Fruit fly (Drosophila melanogaster): ENCODE data around the gene alphaTub84B.

Gene alphaTub84B

dm6 chr3R:7054286-7054685, 32.1 kb upstream of the alphaTub84B start, which contains the start of gene CG1979:
Gene CG1979, plus strand, starts transcription at chr3R:7054586.
- TF ChIP-seq CG9948 (tag; optimal IDR thresholded peaks at IDR 0.05) (no peak), EcR (GFP tag; optimal IDR thresholded peaks at IDR 0.05) (no peak), gl (tag; optimal IDR thresholded peaks at IDR 0.05) (no peak), CG10348 (GFP tag; IDR thresholded peaks at IDR 0.05) (no peak), Pif1A (GFP tag; optimal IDR thresholded peaks at IDR 0.05) (no peak), CG4496 (GFP tag; IDR thresholded peaks at IDR 0.05) (no peak), CG12605 (GFP tag; IDR thresholded peaks at IDR 0.05) (no peak), CG34367 (tag; optimal IDR thresholded peaks at IDR 0.05) (no peak), Snoo (tag; optimal IDR thresholded peaks at IDR 0.05) (no peak), CG13204 (GFP tag; optimal IDR thresholded peaks at IDR 0.05) (no peak), CG14655 (GFP tag; optimal IDR thresholded peaks at IDR 0.05) (no peak), fd96Ca (GFP tag; IDR thresholded peaks at IDR 0.05) (no peak), Ets98B (GFP tag; IDR thresholded peaks at IDR 0.05) (no peak), Pif1B (GFP tag; optimal IDR thresholded peaks at IDR 0.05) (no peak), rn (GFP tag; IDR thresholded peaks at IDR 0.05) (no peak), CG8301 (tag; optimal IDR thresholded peaks at IDR 0.05) (no peak), CG15710 (tag; optimal IDR thresholded peaks at IDR 0.05) (no peak), CG17806 (tag; optimal IDR thresholded peaks at IDR 0.05) (no peak), CG8159 (tag; optimal IDR thresholded peaks at IDR 0.05) (no peak)

dm6 chr3R:7058017-7058416, 28.4 kb upstream of the alphaTub84B start:
- TF ChIP-seq Snoo (tag; optimal IDR thresholded peaks at IDR 0.05) (no peak), CG8301 (tag; optimal IDR thresholded peaks at IDR 0.05) (no peak), Pif1A (GFP tag; optimal IDR thresholded peaks at IDR 0.05) (no peak), CG8159 (tag; optimal IDR thresholded peaks at IDR 0.05) (no peak), EcR (GFP tag; optimal IDR thresholded peaks at IDR 0.05) (no peak), CG12605 (GFP tag; IDR thresholded peaks at IDR 0.05) (no peak)

- TF ChIP-seq CG8301 (tag; optimal IDR thresholded peaks at IDR 0.05) = no peak
- TF ChIP-seq CG34367 (tag; optimal IDR thresholded peaks at IDR 0.05) = no peak
- TF ChIP-seq CG10348 (GFP tag; IDR thresholded peaks at IDR 0.05) = no peak
- no peak for TF ChIP-seq gl (tag; optimal IDR thresholded peaks at IDR 0.05)
These were observed 27.4 kb upstream of the alphaTub84B start, which contains the start of gene dj for dm6 chr3R:7059015-7059414. Gene dj, plus strand, starts transcription at chr3R:7059315.

- no peak for TF ChIP-seq Pif1B (GFP tag; optimal IDR thresholded peaks at IDR 0.05)
- TF ChIP-seq gl (tag; optimal IDR thresholded peaks at IDR 0.05) = no peak
These were observed 25.9 kb upstream of the alphaTub84B start, which contains the start of gene djl for dm6 chr3R:7060467-7060866. Gene djl, plus strand, starts transcription at chr3R:7060767.

dm6 chr3R:7061875-7062274, 24.5 kb upstream of the alphaTub84B start, which contains the start of gene Mst84B:
Gene Mst84B, plus strand, starts transcription at chr3R:7062175.
- TF ChIP-seq CG17806 (tag; optimal IDR thresholded peaks at IDR 0.05) (no peak), CG9948 (tag; optimal IDR thresholded peaks at IDR 0.05) (no peak), CG8301 (tag; optimal IDR thresholded peaks at IDR 0.05) (no peak), fd96Ca (GFP tag; IDR thresholded peaks at IDR 0.05) (no peak), EcR (GFP tag; optimal IDR thresholded peaks at IDR 0.05) (no peak), CG13204 (GFP tag; optimal IDR thresholded peaks at IDR 0.05) (no peak), D1 (tag; optimal IDR thresholded peaks at IDR 0.05) (no peak), CG34367 (tag; optimal IDR thresholded peaks at IDR 0.05) (no peak), CG14655 (GFP tag; optimal IDR thresholded peaks at IDR 0.05) (no peak), CG8159 (tag; optimal IDR thresholded peaks at IDR 0.05) (no peak), gl (tag; optimal IDR thresholded peaks at IDR 0.05) (no peak), rn (GFP tag; IDR thresholded peaks at IDR 0.05) (no peak), Snoo (tag; optimal IDR thresholded peaks at IDR 0.05) (no peak), Pif1B (GFP tag; optimal IDR thresholded peaks at IDR 0.05) (no peak), CG32121 (GFP tag; IDR thresholded peaks at IDR 0.05) (no peak), CG15710 (tag; optimal IDR thresholded peaks at IDR 0.05) (no peak), CG12605 (GFP tag; IDR thresholded peaks at IDR 0.05) (no peak), Pif1A (GFP tag; optimal IDR thresholded peaks at IDR 0.05) (no peak), CG10348 (GFP tag; IDR thresholded peaks at IDR 0.05) (no peak), Ets98B (GFP tag; IDR thresholded peaks at IDR 0.05) (no peak)

dm6 chr3R:7066267-7066666, 20.1 kb upstream of the alphaTub84B start:
- TF ChIP-seq CG17806 (tag; optimal IDR thresholded peaks at IDR 0.05) (no peak), EcR (GFP tag; optimal IDR thresholded peaks at IDR 0.05) (peak; percentile 60)

dm6 chr3R:7067092-7067491, 19.3 kb upstream of the alphaTub84B start, which contains the start of the genes CG1105 and CG1965:
Gene CG1105, minus strand, starts transcription at chr3R:7067136.
Gene CG1965, plus strand, starts transcription at chr3R:7067401.
- TF ChIP-seq CG8301 (tag; optimal IDR thresholded peaks at IDR 0.05) (no peak), rn (GFP tag; IDR thresholded peaks at IDR 0.05) (peak; percentile 88), Snoo (tag; optimal IDR thresholded peaks at IDR 0.05) (peak; percentile 75), EcR (GFP tag; optimal IDR thresholded peaks at IDR 0.05) (peak; percentile 15), CG34367 (tag; optimal IDR thresholded peaks at IDR 0.05) (peak; percentile 68), CG4496 (GFP tag; IDR thresholded peaks at IDR 0.05) (peak; percentile 89), Pif1A (GFP tag; optimal IDR thresholded peaks at IDR 0.05) (peak; percentile 87), CG15710 (tag; optimal IDR thresholded peaks at IDR 0.05) (peak; percentile 85), Pif1B (GFP tag; optimal IDR thresholded peaks at IDR 0.05) (no peak), CG9948 (tag; optimal IDR thresholded peaks at IDR 0.05) (peak; percentile 74), CG13204 (GFP tag; optimal IDR thresholded peaks at IDR 0.05) (no peak), CG10348 (GFP tag; IDR thresholded peaks at IDR 0.05) (peak; percentile 76), CG12605 (GFP tag; IDR thresholded peaks at IDR 0.05) (peak; percentile 67), CG32121 (GFP tag; IDR thresholded peaks at IDR 0.05) (peak; percentile 85), CG17806 (tag; optimal IDR thresholded peaks at IDR 0.05) (peak; percentile 80), CG14655 (GFP tag; optimal IDR thresholded peaks at IDR 0.05) (no peak), CG8159 (tag; optimal IDR thresholded peaks at IDR 0.05) (peak; percentile 83), D1 (tag; optimal IDR thresholded peaks at IDR 0.05) (no peak), fd96Ca (GFP tag; IDR thresholded peaks at IDR 0.05) (peak; percentile 92), Ets98B (GFP tag; IDR thresholded peaks at IDR 0.05) (peak; percentile 79), gl (tag; optimal IDR thresholded peaks at IDR 0.05) (peak; percentile 14)

All from whole organism, pupa.